Fruit fly (Drosophila melanogaster) whole organism, adult: ENCODE results near the gene CG7290.

Experiments
- CG11617 ChIP-seq: fragments of 200-800 bp; sonication (Bioruptor generic); optimal IDR thresholded peaks from 2 replicates; lab custom pipeline; 2017; ENCODE audit warnings: mild to moderate bottlenecking, missing biosample characterization, missing genetic modification reagents, missing genetic modification characterization
- CG12768 ChIP-seq: fragments of 200-800 bp; sonication (Bioruptor generic); optimal IDR thresholded peaks from 2 replicates; lab custom pipeline; 2017; ENCODE audit warnings: missing biosample characterization, missing genetic modification characterization, mild to moderate bottlenecking, moderate library complexity, missing genetic modification reagents
- CG14711 ChIP-seq: fragments of 200-800 bp; sonication (Bioruptor generic); optimal IDR thresholded peaks from 2 replicates; lab custom pipeline; 2018; ENCODE audit warnings: missing biosample characterization, mild to moderate bottlenecking, missing genetic modification characterization, moderate library complexity
- CG1620 ChIP-seq: fragments of 200-800 bp; sonication (Bioruptor generic); optimal IDR thresholded peaks from 2 replicates; lab custom pipeline; 2016; ENCODE audit warnings: missing biosample characterization, missing genetic modification characterization
- CG33017 ChIP-seq: fragments of 200-800 bp; sonication (Bioruptor generic); optimal IDR thresholded peaks from 2 replicates; lab custom pipeline; 2018; ENCODE audit warnings: missing biosample characterization, mild to moderate bottlenecking, missing genetic modification characterization, moderate library complexity
- CG5204 ChIP-seq: fragments of 200-800 bp; sonication (Bioruptor generic); optimal IDR thresholded peaks from 2 replicates; lab custom pipeline; 2016; ENCODE audit warnings: missing biosample characterization, missing genetic modification characterization
- CG7045 ChIP-seq: fragments of 200-800 bp; sonication (Bioruptor generic); optimal IDR thresholded peaks from 2 replicates; lab custom pipeline; 2017; ENCODE audit warnings: missing biosample characterization, mild to moderate bottlenecking, missing genetic modification characterization
- CG7101 ChIP-seq: fragments of 200-800 bp; sonication (Bioruptor generic); optimal IDR thresholded peaks from 2 replicates; lab custom pipeline; 2018; ENCODE audit warnings: missing biosample characterization, mild to moderate bottlenecking, missing genetic modification characterization, moderate library complexity
- Clk ChIP-seq: fragments of 200-800 bp; sonication (Bioruptor generic); optimal IDR thresholded peaks from 2 replicates; lab custom pipeline; 2017; ENCODE audit warnings: missing biosample characterization, missing genetic modification characterization
- Crg-1 ChIP-seq: fragments of 200-800 bp; sonication (Bioruptor generic); optimal IDR thresholded peaks from 2 replicates; lab custom pipeline; 2016; ENCODE audit warnings: missing biosample characterization, missing genetic modification characterization
- Hr96 ChIP-seq: fragments of 200-800 bp; sonication (Bioruptor generic); optimal IDR thresholded peaks from 2 replicates; lab custom pipeline; 2016; ENCODE audit warnings: missing biosample characterization, missing genetic modification characterization
- Mnt ChIP-seq: fragments of 200-800 bp; sonication (Bioruptor generic); optimal IDR thresholded peaks from 2 replicates; lab custom pipeline; 2016; ENCODE audit warnings: missing biosample characterization, mild to moderate bottlenecking, missing genetic modification characterization
- bab1 ChIP-seq: fragments of 200-800 bp; sonication (Bioruptor generic); optimal IDR thresholded peaks from 3 replicates; lab custom pipeline; 2019; ENCODE audit warnings: missing biosample characterization, mild to moderate bottlenecking, missing genetic modification characterization, moderate library complexity
- cic ChIP-seq: fragments of 200-800 bp; sonication (Bioruptor generic); optimal IDR thresholded peaks from 2 replicates; lab custom pipeline; 2017; ENCODE audit warnings: missing biosample characterization, mild to moderate bottlenecking, missing genetic modification characterization, moderate library complexity
- cnc ChIP-seq, 2 experiments: fragments of >200 bp; optimal IDR thresholded peaks; 2 replicates each; lab custom pipeline; 2017
- kay ChIP-seq: fragments of 200-800 bp; sonication (Bioruptor generic); peaks from one replicate; lab custom pipeline; 2016; ENCODE audit warnings: missing biosample characterization, missing genetic modification characterization, borderline replicate concordance
- ovo ChIP-seq: fragments of 200-800 bp; sonication (Bioruptor generic); optimal IDR thresholded peaks from 2 replicates; lab custom pipeline; 2016; ENCODE audit warnings: missing biosample characterization, missing genetic modification characterization
- pad ChIP-seq: fragments of 200-800 bp; sonication (Bioruptor generic); optimal IDR thresholded peaks from 3 replicates; lab custom pipeline; 2017; ENCODE audit warnings: missing biosample characterization, missing genetic modification characterization, mild to moderate bottlenecking, moderate library complexity, missing genetic modification reagents
- tj ChIP-seq: fragments of 200-800 bp; sonication (Bioruptor generic); optimal IDR thresholded peaks from 3 replicates; lab custom pipeline; 2017; ENCODE audit warnings: missing biosample characterization, mild to moderate bottlenecking, missing genetic modification characterization, moderate library complexity
- toe ChIP-seq: fragments of 200-800 bp; sonication (Bioruptor generic); optimal IDR thresholded peaks from 2 replicates; lab custom pipeline; 2016; ENCODE audit warnings: missing biosample characterization, missing genetic modification characterization

The CG7290 gene

DNA sequence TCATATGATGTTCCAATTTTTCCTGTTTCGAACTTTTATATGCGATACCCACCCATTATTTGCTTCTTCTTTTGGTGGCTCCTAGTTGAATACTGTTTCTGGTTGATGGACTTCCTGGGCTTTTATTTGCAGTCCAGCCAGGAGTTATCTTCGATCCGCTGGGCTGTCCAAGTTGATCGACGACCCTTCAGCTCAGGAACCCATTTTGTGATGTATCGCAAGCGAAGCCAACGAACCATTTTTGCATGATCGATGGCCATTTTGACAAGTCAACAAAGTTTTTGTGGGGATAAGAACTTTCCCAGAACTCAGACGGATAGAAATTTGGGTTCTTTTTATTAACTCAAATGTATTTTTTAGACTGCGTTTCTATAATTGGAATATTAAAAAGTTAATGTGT, at the start of gene CG7290:
Gene CG7290 (minus strand): TSS at position 101 of the 400 bp plus-strand sequence.
- TF ChIP-seq Hr96 (GFP tag; lab: Kevin White, UChicago) (no peak), CG14711 (tag; lab: Kevin White, UChicago) (no peak), ovo (GFP tag; lab: Kevin White, UChicago) (no peak), cnc (optimal IDR thresholded peaks at IDR 0.05; lab: Kevin White, UChicago) (no peak), CG33017 (tag; lab: Kevin White, UChicago) (no peak), Crg-1 (no peak), bab1 (GFP tag; lab: Kevin White, UChicago) (no peak), CG12768 (GFP tag; lab: Kevin White, UChicago) (no peak), Mnt (no peak), CG11617 (GFP tag; lab: Kevin White, UChicago) (no peak), CG1620 (no peak), Clk (GFP tag; lab: Kevin White, UChicago) (no peak), CG7045 (no peak), pad (GFP tag; lab: Kevin White, UChicago) (no peak), CG5204 (GFP tag; lab: Kevin White, UChicago) (no peak), CG7101 (tag; lab: Kevin White, UChicago) (no peak), cic (GFP tag; lab: Kevin White, UChicago) (no peak), tj (no peak)

- TF ChIP-seq ovo (GFP tag; lab: Kevin White, UChicago) (peak; percentile 40), CG11617 (GFP tag; lab: Kevin White, UChicago) (peak; percentile 74), CG33017 (tag; lab: Kevin White, UChicago) (peak; percentile 93), tj (peak; percentile 50), CG14711 (tag; lab: Kevin White, UChicago) (peak; percentile 92), Crg-1 (peak; percentile 38), bab1 (GFP tag; lab: Kevin White, UChicago) (peak; percentile 17), CG7045 (peak; percentile 94), kay (GFP tag; lab: Kevin White, UChicago) (peak; percentile 86), toe (GFP tag; lab: Kevin White, UChicago) (peak; percentile 85), CG1620 (peak; percentile 22), Clk (GFP tag; lab: Kevin White, UChicago) (peak; percentile 90), cnc (optimal IDR thresholded peaks at IDR 0.05; lab: Kevin White, UChicago) (no peak), pad (GFP tag; lab: Kevin White, UChicago) (peak; percentile 71), cic (GFP tag; lab: Kevin White, UChicago) (peak; percentile 35), CG5204 (GFP tag; lab: Kevin White, UChicago) (peak; percentile 90), CG12768 (GFP tag; lab: Kevin White, UChicago) (peak; percentile 95), CG7101 (tag; lab: Kevin White, UChicago) (peak; percentile 87), Hr96 (GFP tag; lab: Kevin White, UChicago) (peak; percentile 84), Mnt (peak; percentile 4)
Measured at dm6 chr3L:20247513-20248173, 41.8 kb upstream of the CG7290 start, which contains the start of gene rdgC. Gene rdgC (plus strand): TSS chr3L:20248080.

dm6 chr3L:20241987-20242982, 36.4 kb upstream of the CG7290 start:
- TF ChIP-seq tj, result peak; percentile 34
- peak; percentile 40 for TF ChIP-seq Crg-1
- no peak for TF ChIP-seq cnc (optimal IDR thresholded peaks at IDR 0.05; lab: Kevin White, UChicago)
- TF ChIP-seq pad (GFP tag; lab: Kevin White, UChicago), result peak; percentile 60
- TF ChIP-seq CG5204 (GFP tag; lab: Kevin White, UChicago), result peak; percentile 52
- peak; percentile 68 for TF ChIP-seq CG14711 (tag; lab: Kevin White, UChicago)
- no peak for TF ChIP-seq cic (GFP tag; lab: Kevin White, UChicago)
- TF ChIP-seq CG7045, result peak; percentile 57
- peak; percentile 51 for TF ChIP-seq toe (GFP tag; lab: Kevin White, UChicago)
- TF ChIP-seq Hr96 (GFP tag; lab: Kevin White, UChicago), result peak; percentile 17
- peak; percentile 17 for TF ChIP-seq Mnt
- TF ChIP-seq CG12768 (GFP tag; lab: Kevin White, UChicago), result peak; percentile 66
- peak; percentile 47 for TF ChIP-seq Clk (GFP tag; lab: Kevin White, UChicago)
- TF ChIP-seq CG1620, result peak; percentile 12
- TF ChIP-seq kay (GFP tag; lab: Kevin White, UChicago), result peak; percentile 82
- TF ChIP-seq CG33017 (tag; lab: Kevin White, UChicago), result peak; percentile 50
- peak; percentile 70 for TF ChIP-seq CG7101 (tag; lab: Kevin White, UChicago)
- peak; percentile 36 for TF ChIP-seq ovo (GFP tag; lab: Kevin White, UChicago)
- peak; percentile 1 for TF ChIP-seq bab1 (GFP tag; lab: Kevin White, UChicago)
- TF ChIP-seq CG11617 (GFP tag; lab: Kevin White, UChicago), result peak; percentile 78

DNA sequence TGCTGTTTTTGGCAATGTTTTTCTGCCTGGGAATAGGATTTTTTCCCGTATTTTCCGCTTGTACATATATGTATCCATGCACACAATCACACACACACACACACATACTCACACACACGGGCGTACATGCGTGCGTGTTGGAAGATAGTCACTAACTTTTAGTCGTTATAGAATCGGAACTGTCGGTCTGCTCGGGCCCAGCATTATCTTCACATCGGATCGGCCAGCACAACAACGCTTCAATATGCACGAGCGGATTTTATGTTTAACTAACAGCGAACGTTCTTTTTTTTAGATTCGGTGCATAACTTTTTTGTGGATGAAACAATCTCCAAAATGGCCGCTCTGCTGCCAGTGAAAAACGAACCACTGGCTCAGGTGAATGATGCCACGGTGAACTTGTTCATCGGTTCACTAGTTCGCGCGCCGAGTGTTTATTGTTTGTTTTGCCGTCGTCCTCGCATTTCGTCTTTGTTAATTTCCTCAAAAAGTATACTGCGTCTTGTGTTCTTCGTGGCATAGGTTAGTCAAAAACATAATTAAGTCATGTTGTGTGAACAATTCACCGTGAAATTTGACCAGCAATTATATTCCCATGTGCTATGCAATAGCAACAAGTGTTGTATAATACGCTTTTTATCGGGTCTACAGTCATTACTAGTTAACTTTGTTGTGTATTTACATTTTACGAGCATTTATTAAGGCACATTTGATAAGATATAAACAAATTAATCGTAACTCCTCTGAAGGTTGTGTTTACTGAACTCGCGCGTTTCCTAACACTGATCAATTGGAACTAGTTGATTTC, 35.5 kb upstream of the CG7290 start, which contains the start of the genes CG6951 and CG17233:
Gene CG6951 (plus strand): TSS at position 105 of the 808 bp plus-strand sequence.
Gene CG17233 (minus strand): TSS at position 741 of the 808 bp plus-strand sequence.
- TF ChIP-seq bab1 (GFP tag; lab: Kevin White, UChicago) (peak; percentile 26), Hr96 (GFP tag; lab: Kevin White, UChicago) (peak; percentile 34), Mnt (peak; percentile 38), CG14711 (tag; lab: Kevin White, UChicago) (no peak), CG7045 (no peak), toe (GFP tag; lab: Kevin White, UChicago) (peak; percentile 19), ovo (GFP tag; lab: Kevin White, UChicago) (no peak)
